Worm (Caenorhabditis elegans) whole organism, L4/young adult: ENCODE measurements around the gene F53H8.3.

Source experiments
- W03F9.2 ChIP-seq: fragments of 150-350 bp; optimal IDR thresholded peaks from 2 replicates; lab custom pipeline; 2014; ENCODE audit warnings: missing biosample characterization, missing genetic modification characterization
- dao-5 ChIP-seq: sonication (generic microtip); optimal IDR thresholded peaks from 2 replicates; lab custom pipeline; 2016; ENCODE audit warnings: missing genotype, missing genetic modification characterization, moderate library complexity, missing compliant biosample characterization
- him-1 ChIP-seq: sonication (generic microtip); optimal IDR thresholded peaks from 2 replicates; lab custom pipeline; 2016; ENCODE audit warnings: missing genotype, missing genetic modification reagents, missing genetic modification characterization, missing compliant biosample characterization

ce11 chrX:974499-975235 is 36.3 kb downstream of the F53H8.3 start, which contains the start of gene vps-45:
- TF ChIP-seq W03F9.2: peak; percentile 41
- TF ChIP-seq him-1 (tag; lab: Kevin White, UChicago): no peak
- TF ChIP-seq dao-5: no peak
